Fruit fly (Drosophila melanogaster): ENCODE data around the gene ush.

The ush gene

dm6 chr2L:497657-498473 is 21.8 kb downstream of the ush start (continued):
- TF ChIP-seq lilli (GFP tag; optimal IDR thresholded peaks at IDR 0.05) = peak; percentile 1
- no peak for TF ChIP-seq HmgZ (tag; optimal IDR thresholded peaks at IDR 0.05)
- TF ChIP-seq CG5245 (GFP tag; optimal IDR thresholded peaks at IDR 0.05) = no peak
- no peak for TF ChIP-seq CG31441 (GFP tag; IDR thresholded peaks at IDR 0.05)
- no peak for TF ChIP-seq CG14710 (tag; optimal IDR thresholded peaks at IDR 0.05)
- peak; percentile 23 for TF ChIP-seq ATbp (GFP tag; optimal IDR thresholded peaks at IDR 0.05)
- no peak for TF ChIP-seq cg (GFP tag; optimal IDR thresholded peaks at IDR 0.05)
- no peak for TF ChIP-seq sisA (GFP tag; IDR thresholded peaks at IDR 0.05)
- TF ChIP-seq zf30C (GFP tag; optimal IDR thresholded peaks at IDR 0.05) = peak; percentile 31
- no peak for TF ChIP-seq tio (GFP tag; optimal IDR thresholded peaks at IDR 0.05)
- 0 out of 3 replicates have a peak, but pooled peaks have one; percentile 10 for TF ChIP-seq CG17361 (GFP tag; IDR thresholded peaks at IDR 0.05)
- no peak for TF ChIP-seq sr (GFP tag; IDR thresholded peaks at IDR 0.05)
- TF ChIP-seq pros (GFP tag; optimal IDR thresholded peaks at IDR 0.05) = no peak
- TF ChIP-seq stwl (tag; optimal IDR thresholded peaks at IDR 0.05) = peak; percentile 68
- no peak for TF ChIP-seq psq (GFP tag; optimal IDR thresholded peaks at IDR 0.05)
- TF ChIP-seq Eip74EF (GFP tag; optimal IDR thresholded peaks at IDR 0.05) = no peak
- no peak for TF ChIP-seq Ada2b (GFP tag; IDR thresholded peaks at IDR 0.05)
- TF ChIP-seq sd (tag; optimal IDR thresholded peaks at IDR 0.05) = peak; percentile 48
- TF ChIP-seq Ssrp (tag; optimal IDR thresholded peaks at IDR 0.05) = no peak
- TF ChIP-seq CG18476 (GFP tag; optimal IDR thresholded peaks at IDR 0.05) = no peak
- TF ChIP-seq CG2129 (GFP tag; IDR thresholded peaks at IDR 0.05; ENCODE audit: partially characterized antibody) = no peak
- TF ChIP-seq Dip2 (GFP tag; IDR thresholded peaks at IDR 0.05) = no peak
- peak; percentile 92 for TF ChIP-seq grn (GFP tag; optimal IDR thresholded peaks at IDR 0.05)
- TF ChIP-seq CG16813 (GFP tag; IDR thresholded peaks at IDR 0.05; ENCODE audit: partially characterized antibody) = no peak
- no peak for TF ChIP-seq CG4282 (GFP tag; optimal IDR thresholded peaks at IDR 0.05)
- TF ChIP-seq Meics (GFP tag; optimal IDR thresholded peaks at IDR 0.05) = no peak
- peak in 1 of 2 experiments; percentile 38 for TF ChIP-seq eve (GFP tag; optimal IDR thresholded peaks at IDR 0.05)
- TF ChIP-seq CG32772 (GFP tag; IDR thresholded peaks at IDR 0.05) = no peak
- TF ChIP-seq MBD-R2 (GFP tag; IDR thresholded peaks at IDR 0.05) = 0 out of 2 replicates have a peak, but pooled peaks have one; percentile 10
- TF ChIP-seq Atf-2 (GFP tag; optimal IDR thresholded peaks at IDR 0.05) = no peak
- TF ChIP-seq CG12391 (tag; optimal IDR thresholded peaks at IDR 0.05) = peak; percentile 13
- TF ChIP-seq CG2116 (GFP tag; optimal IDR thresholded peaks at IDR 0.05) = no peak
- TF ChIP-seq CG13894 (tag; optimal IDR thresholded peaks at IDR 0.05) = no peak
- no peak for TF ChIP-seq CG6813 (GFP tag; optimal IDR thresholded peaks at IDR 0.05)
- TF ChIP-seq p53 (GFP tag; optimal IDR thresholded peaks at IDR 0.05) = no peak
- TF ChIP-seq unc-4 (GFP tag; IDR thresholded peaks at IDR 0.05; ENCODE audit: partially characterized antibody) = no peak
- peak in 1 of 2 experiments; percentile 19 for TF ChIP-seq chif (GFP tag; optimal IDR thresholded peaks at IDR 0.05)
- peak; percentile 88 for TF ChIP-seq mirr (GFP tag; optimal IDR thresholded peaks at IDR 0.05)
- TF ChIP-seq vfl (GFP tag; optimal IDR thresholded peaks at IDR 0.05) = no peak
- TF ChIP-seq Sox102F (GFP tag; optimal IDR thresholded peaks at IDR 0.05) = peak; percentile 5
- no peak for TF ChIP-seq CG16779 (GFP tag; IDR thresholded peaks at IDR 0.05)
- peak; percentile 37 for TF ChIP-seq slbo (GFP tag; IDR thresholded peaks at IDR 0.05)
- TF ChIP-seq twi (tag; optimal IDR thresholded peaks at IDR 0.05) = no peak
- no peak for TF ChIP-seq ken (GFP tag; IDR thresholded peaks at IDR 0.05)
- TF ChIP-seq crol (GFP tag; IDR thresholded peaks at IDR 0.05) = 0 out of 2 replicates have a peak, but pooled peaks have one; percentile 22
- no peak; the same call in 1 of the 2 replicates for TF ChIP-seq ttk (GFP tag; IDR thresholded peaks at IDR 0.05)
- TF ChIP-seq ERR (GFP tag; optimal IDR thresholded peaks at IDR 0.05) = no peak
- no peak for TF ChIP-seq zen2 (GFP tag; IDR thresholded peaks at IDR 0.05; ENCODE audit: partially characterized antibody)
- no peak for TF ChIP-seq grau (tag; optimal IDR thresholded peaks at IDR 0.05)

All from whole organism, embryonic.